Worm (Caenorhabditis elegans) whole organism, mixed stage, embryonic: ENCODE data around the gene R11D1.13.
A peak's percentile ranks its signal among the peaks of the same experiment; 100 is the strongest.

Experiments used
- M03D4.4 ChIP-seq: sonication (generic microtip); optimal IDR thresholded peaks from 2 replicates; lab custom pipeline; 2017; ENCODE audit warnings: mild to moderate bottlenecking, missing genetic modification characterization, missing compliant biosample characterization
- blmp-1 ChIP-seq: fragments of 150-350 bp; optimal IDR thresholded peaks from 2 replicates; lab custom pipeline; 2014; ENCODE audit warnings: missing biosample characterization, missing genetic modification characterization
- ceh-43 ChIP-seq: fragments of 200-800 bp; sonication (Bioruptor generic); optimal IDR thresholded peaks from 2 replicates; lab custom pipeline; 2018; ENCODE audit warnings: mild to moderate bottlenecking, missing genetic modification characterization, moderate library complexity, missing compliant biosample characterization
- ceh-83 ChIP-seq: fragments of 200-800 bp; sonication (Bioruptor generic); optimal IDR thresholded peaks from 2 replicates; lab custom pipeline; 2018; ENCODE audit warnings: mild to moderate bottlenecking, missing genetic modification characterization, missing compliant biosample characterization
- ces-1 ChIP-seq: fragments of 150-350 bp; optimal IDR thresholded peaks from 2 replicates; lab custom pipeline; 2014; ENCODE audit warnings: missing biosample characterization, missing genetic modification reagents, missing genetic modification characterization
- cnd-1 ChIP-seq: fragments of 200-800 bp; sonication (Bioruptor generic); optimal IDR thresholded peaks from 2 replicates; lab custom pipeline; 2018; ENCODE audit warnings: mild to moderate bottlenecking, missing genetic modification characterization, missing compliant biosample characterization
- elt-1 ChIP-seq: sonication (generic microtip); optimal IDR thresholded peaks from 2 replicates; lab custom pipeline; 2017; ENCODE audit warnings: missing genetic modification characterization, mild to moderate bottlenecking, missing compliant biosample characterization, antibody characterized with exemption, moderate library complexity, borderline replicate concordance; ENCODE audit not compliant: insufficient read depth
- elt-3 ChIP-seq: fragments of 150-350 bp; optimal IDR thresholded peaks from 2 replicates; lab custom pipeline; 2014; ENCODE audit warnings: missing biosample characterization, missing genetic modification characterization
- flh-1 ChIP-seq: fragments of 200-800 bp; sonication (Bioruptor generic); optimal IDR thresholded peaks from 2 replicates; lab custom pipeline; 2018; ENCODE audit warnings: mild to moderate bottlenecking, missing genetic modification characterization, moderate library complexity, missing compliant biosample characterization
- ham-2 ChIP-seq: fragments of 200-800 bp; sonication (Bioruptor generic); optimal IDR thresholded peaks from 2 replicates; lab custom pipeline; 2018; ENCODE audit warnings: mild to moderate bottlenecking, missing genetic modification characterization, missing compliant biosample characterization
- hlh-1 ChIP-seq: fragments of 150-350 bp; optimal IDR thresholded peaks from 2 replicates; lab custom pipeline; 2014; ENCODE audit warnings: missing biosample characterization, missing genetic modification reagents, missing genetic modification characterization
- lin-13 ChIP-seq: fragments of 150-350 bp; optimal IDR thresholded peaks from 2 replicates; lab custom pipeline; 2014; ENCODE audit warnings: missing biosample characterization, missing genetic modification characterization
- lin-32 ChIP-seq: fragments of 200-800 bp; sonication (Bioruptor generic); optimal IDR thresholded peaks from 2 replicates; lab custom pipeline; 2018; ENCODE audit warnings: mild to moderate bottlenecking, missing genetic modification characterization, missing compliant biosample characterization
- lsy-2 ChIP-seq: fragments of 150-350 bp; optimal IDR thresholded peaks from 2 replicates; lab custom pipeline; 2014; ENCODE audit warnings: missing biosample characterization, missing genetic modification characterization
- nhr-12 ChIP-seq: fragments of 150-350 bp; optimal IDR thresholded peaks from 2 replicates; lab custom pipeline; 2014; ENCODE audit warnings: missing biosample characterization, missing genetic modification characterization
- nhr-237 ChIP-seq: fragments of 150-350 bp; optimal IDR thresholded peaks from 2 replicates; lab custom pipeline; 2014; ENCODE audit warnings: missing biosample characterization, missing genetic modification characterization
- nhr-28 ChIP-seq: fragments of 150-350 bp; optimal IDR thresholded peaks from 2 replicates; lab custom pipeline; 2014; ENCODE audit warnings: missing biosample characterization, missing genetic modification characterization
- nhr-76 ChIP-seq: sonication (generic microtip); optimal IDR thresholded peaks from 2 replicates; lab custom pipeline; 2017; ENCODE audit warnings: missing biosample characterization, missing genetic modification characterization
- sem-2 ChIP-seq: fragments of 200-800 bp; sonication (Bioruptor generic); optimal IDR thresholded peaks from 2 replicates; lab custom pipeline; 2018; ENCODE audit warnings: mild to moderate bottlenecking, missing genetic modification characterization, missing compliant biosample characterization
- sptf-1 ChIP-seq: sonication (generic microtip); optimal IDR thresholded peaks from 2 replicates; lab custom pipeline; 2017; ENCODE audit warnings: mild to moderate bottlenecking, missing genetic modification characterization, moderate library complexity, missing compliant biosample characterization
- unc-120 ChIP-seq: sonication (generic microtip); optimal IDR thresholded peaks from 2 replicates; lab custom pipeline; 2017; ENCODE audit warnings: missing genetic modification characterization, missing compliant biosample characterization; ENCODE audit not compliant: poor library complexity, severe bottlenecking
- unc-62 ChIP-seq: fragments of 150-350 bp; optimal IDR thresholded peaks from 2 replicates; lab custom pipeline; 2014; ENCODE audit warnings: missing biosample characterization, missing genetic modification reagents, missing genetic modification characterization
- zip-8 ChIP-seq: fragments of 150-350 bp; optimal IDR thresholded peaks from 2 replicates; lab custom pipeline; 2014; ENCODE audit warnings: missing biosample characterization, missing genetic modification characterization
- ztf-11 ChIP-seq: fragments of 150-350 bp; optimal IDR thresholded peaks from 2 replicates; lab custom pipeline; 2014; ENCODE audit warnings: missing biosample characterization, missing genetic modification characterization

Gene R11D1.13

ce11 chrV:12732734-12733133, 5.8 kb downstream of the R11D1.13 start:
- TF ChIP-seq elt-1 (tag; lab: Kevin White, UChicago): no peak
- TF ChIP-seq cnd-1 (tag; lab: Kevin White, UChicago): no peak
- no peak for TF ChIP-seq zip-8 (tag; lab: Kevin White, UChicago)
- TF ChIP-seq ceh-43 (GFP tag; lab: Kevin White, UChicago): no peak
- no peak for TF ChIP-seq blmp-1 (tag; lab: Kevin White, UChicago)

ce11 chrV:12733465-12734248, 6.7 kb downstream of the R11D1.13 start, which contains the start of the genes dhs-21 and xbx-9:
Gene dhs-21 (minus strand): TSS chrV:12733645.
Gene xbx-9 (plus strand): TSS chrV:12734198.
- no peak for TF ChIP-seq elt-3 (tag; lab: Kevin White, UChicago)

DNA sequence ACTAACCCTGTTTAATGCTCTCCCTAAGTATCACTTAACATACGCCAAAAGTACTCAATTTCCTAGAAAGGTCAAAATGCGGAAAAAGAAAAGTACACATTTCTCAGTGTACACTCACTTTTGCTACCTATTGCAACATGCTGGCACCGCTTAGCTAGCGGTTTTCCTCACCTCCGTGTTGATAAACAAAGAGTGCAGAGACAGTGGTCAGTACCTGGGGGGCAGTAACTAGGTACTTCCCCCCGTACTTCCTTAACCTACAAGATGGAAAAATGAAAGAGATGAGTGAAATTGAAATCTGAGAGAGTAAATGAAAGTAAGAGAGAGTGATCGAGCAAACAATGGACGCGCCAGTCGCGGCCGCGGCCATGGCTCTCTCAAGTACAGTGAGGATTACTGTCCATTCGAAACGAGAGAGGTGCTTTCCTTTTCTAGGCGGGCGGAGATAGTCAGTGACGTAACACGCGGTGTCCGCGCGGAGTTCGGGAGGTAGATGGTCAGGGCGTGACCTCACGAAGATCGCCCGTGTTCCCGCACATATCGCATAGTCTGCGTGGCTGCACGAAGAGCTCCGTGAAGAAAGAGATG, 9.3 kb downstream of the R11D1.13 start, which contains the start of gene cky-1:
Gene cky-1, plus strand, starts transcription at position 538 of the 588 bp plus-strand sequence.
- TF ChIP-seq sem-2 (GFP tag; lab: Kevin White, UChicago): no peak
- peak; percentile 26 for TF ChIP-seq ham-2 (GFP tag; lab: Kevin White, UChicago)
- peak; percentile 32 for TF ChIP-seq zip-8 (tag; lab: Kevin White, UChicago)

DNA sequence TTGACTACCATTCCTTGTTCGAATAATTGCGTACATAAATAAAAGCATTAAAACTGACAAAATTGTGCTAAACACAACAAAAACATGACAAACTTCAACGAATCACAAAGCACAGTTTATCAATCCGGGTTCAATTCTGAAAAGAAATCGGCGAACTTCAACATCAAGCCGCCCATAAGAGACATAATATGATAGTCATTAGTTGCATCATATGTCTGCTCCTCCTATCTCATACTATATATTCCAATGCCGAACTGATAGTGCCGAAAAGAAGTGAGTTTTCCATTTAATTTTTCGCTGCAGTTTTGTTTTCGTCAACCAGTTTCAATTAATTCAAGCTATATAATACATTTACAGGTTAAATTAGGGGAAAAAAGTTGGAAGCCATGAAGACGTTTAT, 14.7 kb downstream of the R11D1.13 start, which contains the start of gene hrg-7:
Gene hrg-7, plus strand, starts transcription at position 358 of the 400 bp plus-strand sequence.
- no peak for TF ChIP-seq nhr-76 (tag; lab: Kevin White, UChicago)
- TF ChIP-seq nhr-12 (tag; lab: Kevin White, UChicago): no peak
- TF ChIP-seq ceh-83: no peak
- no peak for TF ChIP-seq sem-2 (GFP tag; lab: Kevin White, UChicago)
- TF ChIP-seq nhr-237 (tag; lab: Kevin White, UChicago): no peak

ce11 chrV:12743778-12744502, 17.0 kb downstream of the R11D1.13 start:
- TF ChIP-seq hlh-1 (tag; lab: Kevin White, UChicago) (no peak), M03D4.4 (tag; lab: Kevin White, UChicago) (no peak), nhr-12 (tag; lab: Kevin White, UChicago) (no peak), flh-1 (no peak)

ce11 chrV:12744979-12745378, 18.0 kb downstream of the R11D1.13 start, which contains the start of gene C15C8.7:
Gene C15C8.7 (minus strand): TSS chrV:12745050.
- no peak for TF ChIP-seq lsy-2 (tag; lab: Kevin White, UChicago)
- TF ChIP-seq sptf-1 (tag; lab: Kevin White, UChicago): no peak
- TF ChIP-seq hlh-1 (tag; lab: Kevin White, UChicago): no peak
- TF ChIP-seq ceh-43 (GFP tag; lab: Kevin White, UChicago): no peak
- TF ChIP-seq nhr-28 (tag; lab: Kevin White, UChicago): no peak
- no peak for TF ChIP-seq M03D4.4 (tag; lab: Kevin White, UChicago)
- no peak for TF ChIP-seq ces-1 (GFP tag; lab: Kevin White, UChicago)
- no peak for TF ChIP-seq flh-1
- no peak for TF ChIP-seq ztf-11
- TF ChIP-seq zip-8 (tag; lab: Kevin White, UChicago): no peak
- no peak for TF ChIP-seq ham-2 (GFP tag; lab: Kevin White, UChicago)
- TF ChIP-seq unc-120 (tag; lab: Kevin White, UChicago): no peak
- TF ChIP-seq elt-3 (tag; lab: Kevin White, UChicago): no peak
- TF ChIP-seq unc-62 (GFP tag; lab: Kevin White, UChicago): no peak
- no peak for TF ChIP-seq elt-1 (tag; lab: Kevin White, UChicago)
- no peak for TF ChIP-seq lin-13 (tag; lab: Kevin White, UChicago)
- TF ChIP-seq nhr-76 (tag; lab: Kevin White, UChicago): no peak
- no peak for TF ChIP-seq lin-32 (GFP tag; lab: Kevin White, UChicago)
